Worm (Caenorhabditis elegans): ENCODE results near the gene nhr-275.

Gene nhr-275

ce11 chrV:2218803-2219202 lies 48.1 kb downstream of the nhr-275 start, which contains the start of gene nhr-56:
Gene nhr-56 (plus strand): TSS chrV:2219004.
- no peak for TF ChIP-seq unc-62 (GFP tag; optimal IDR thresholded peaks at IDR 0.05)

ce11 chrV:2216927-2217326 lies 49.9 kb downstream of the nhr-275 start:
- no peak for TF ChIP-seq unc-62 (GFP tag; optimal IDR thresholded peaks at IDR 0.05)

- TF ChIP-seq unc-62 (GFP tag; optimal IDR thresholded peaks at IDR 0.05): no peak
Measured at ce11 chrV:2215352-2215751, 51.5 kb downstream of the nhr-275 start, which contains the start of gene nstp-8. Gene nstp-8 (plus strand): TSS chrV:2215652.

All from whole organism, dauer.